Worm (Caenorhabditis elegans): Measurements from ENCODE around the gene famh-136.

famh-136 gene

DNA sequence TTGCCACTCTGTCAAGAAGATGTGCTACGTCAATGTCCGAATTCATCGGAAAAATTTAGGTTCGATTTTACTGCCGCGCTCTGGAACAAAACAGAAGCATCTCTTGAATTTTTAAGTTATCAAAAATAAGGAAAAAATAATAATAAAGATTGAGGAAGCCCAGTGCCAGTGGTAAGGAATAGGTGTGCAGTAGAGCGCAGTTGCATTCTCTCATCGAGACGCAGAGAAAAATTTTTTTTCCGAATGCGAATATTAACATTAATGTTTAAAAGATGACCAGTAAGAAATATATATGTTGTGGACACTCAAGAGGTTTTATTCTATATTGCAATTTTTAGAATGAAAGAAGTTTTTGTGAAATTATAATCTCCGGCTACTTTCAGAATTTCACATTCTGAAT, 39.8 kb upstream of the famh-136 start:
- TF ChIP-seq elt-1 (tag; optimal IDR thresholded peaks at IDR 0.05): no peak
- no peak for TF ChIP-seq nhr-237 (tag; optimal IDR thresholded peaks at IDR 0.05)
- peak; percentile 9 for TF ChIP-seq R02D3.7 (tag; optimal IDR thresholded peaks at IDR 0.05)
- no peak for TF ChIP-seq tbx-2 (tag; optimal IDR thresholded peaks at IDR 0.05)
- TF ChIP-seq nhr-11 (tag; optimal IDR thresholded peaks at IDR 0.05): no peak
- peak; percentile 24 for TF ChIP-seq hmg-11 (tag; optimal IDR thresholded peaks at IDR 0.05)
- TF ChIP-seq elt-2 (tag; optimal IDR thresholded peaks at IDR 0.05): no peak
- TF ChIP-seq lin-15B (tag; optimal IDR thresholded peaks at IDR 0.05): peak; percentile 79
- TF ChIP-seq elt-3 (tag; optimal IDR thresholded peaks at IDR 0.05): no peak
- no peak for TF ChIP-seq nhr-12 (tag; optimal IDR thresholded peaks at IDR 0.05)
- TF ChIP-seq nhr-43 (tag; optimal IDR thresholded peaks at IDR 0.05; ENCODE audit: poor library complexity, severe bottlenecking): peak; percentile 30
- no peak for TF ChIP-seq fkh-2 (tag; optimal IDR thresholded peaks at IDR 0.05)
- TF ChIP-seq mdl-1 (tag; optimal IDR thresholded peaks at IDR 0.05): no peak
- TF ChIP-seq mml-1 (tag; optimal IDR thresholded peaks at IDR 0.05): no peak
- TF ChIP-seq snpc-4 (tag; optimal IDR thresholded peaks at IDR 0.05): peak; percentile 44
- no peak for TF ChIP-seq nhr-25 (tag; optimal IDR thresholded peaks at IDR 0.05)
- peak; percentile 32 for TF ChIP-seq nfya-1 (tag; optimal IDR thresholded peaks at IDR 0.05; ENCODE audit: insufficient read depth)
- TF ChIP-seq nhr-23 (tag; optimal IDR thresholded peaks at IDR 0.05): peak; percentile 69
- TF ChIP-seq pha-4 (tag; optimal IDR thresholded peaks at IDR 0.05): peak; percentile 73
- TF ChIP-seq fos-1 (tag; optimal IDR thresholded peaks at IDR 0.05): no peak
- TF ChIP-seq sea-2 (GFP tag; optimal IDR thresholded peaks at IDR 0.05): no peak
- TF ChIP-seq nhr-77 (tag; optimal IDR thresholded peaks at IDR 0.05): no peak
- no peak for TF ChIP-seq unc-39 (tag; optimal IDR thresholded peaks at IDR 0.05)
- no peak for TF ChIP-seq aly-2 (tag; optimal IDR thresholded peaks at IDR 0.05)
- no peak for TF ChIP-seq lin-39 (tag; optimal IDR thresholded peaks at IDR 0.05)
- TF ChIP-seq skn-1 (tag; optimal IDR thresholded peaks at IDR 0.05): no peak

- TF ChIP-seq hmg-11 (tag; optimal IDR thresholded peaks at IDR 0.05) (no peak), nhr-12 (tag; optimal IDR thresholded peaks at IDR 0.05) (no peak), ceh-82 (tag; optimal IDR thresholded peaks at IDR 0.05) (no peak), lsy-12 (tag; optimal IDR thresholded peaks at IDR 0.05) (no peak), elt-1 (tag; optimal IDR thresholded peaks at IDR 0.05) (no peak), nhr-11 (tag; optimal IDR thresholded peaks at IDR 0.05) (no peak), pha-4 (tag; optimal IDR thresholded peaks at IDR 0.05) (no peak), ceh-9 (tag; optimal IDR thresholded peaks at IDR 0.05) (no peak), egl-5 (tag; optimal IDR thresholded peaks at IDR 0.05) (no peak), nhr-23 (tag; optimal IDR thresholded peaks at IDR 0.05) (no peak), ceh-28 (tag; optimal IDR thresholded peaks at IDR 0.05) (no peak), nhr-237 (tag; optimal IDR thresholded peaks at IDR 0.05) (no peak), ztf-4 (tag; optimal IDR thresholded peaks at IDR 0.05) (no peak), nhr-77 (tag; optimal IDR thresholded peaks at IDR 0.05) (no peak), ceh-16 (tag; optimal IDR thresholded peaks at IDR 0.05) (no peak), elt-2 (tag; optimal IDR thresholded peaks at IDR 0.05) (no peak), snpc-4 (tag; optimal IDR thresholded peaks at IDR 0.05) (no peak)
Observed at ce11 chrIII:8848372-8848771, 39.2 kb upstream of the famh-136 start, which contains the start of gene F44E2.7. Gene F44E2.7 (minus strand): TSS chrIII:8848472.

- TF ChIP-seq nhr-12 (tag; optimal IDR thresholded peaks at IDR 0.05): no peak
- TF ChIP-seq lin-39 (tag; optimal IDR thresholded peaks at IDR 0.05): no peak
- TF ChIP-seq nhr-76 (tag; optimal IDR thresholded peaks at IDR 0.05): no peak
- no peak for TF ChIP-seq fos-1 (tag; optimal IDR thresholded peaks at IDR 0.05)
- no peak for TF ChIP-seq fkh-10 (GFP tag; optimal IDR thresholded peaks at IDR 0.05)
- no peak for TF ChIP-seq aly-2 (tag; optimal IDR thresholded peaks at IDR 0.05)
- TF ChIP-seq sea-2 (GFP tag; optimal IDR thresholded peaks at IDR 0.05): no peak
- TF ChIP-seq lsy-12 (tag; optimal IDR thresholded peaks at IDR 0.05): no peak
- no peak for TF ChIP-seq tbx-2 (tag; optimal IDR thresholded peaks at IDR 0.05)
- no peak for TF ChIP-seq daf-12 (tag; optimal IDR thresholded peaks at IDR 0.05)
- no peak for TF ChIP-seq nhr-77 (tag; optimal IDR thresholded peaks at IDR 0.05)
- TF ChIP-seq nhr-237 (tag; optimal IDR thresholded peaks at IDR 0.05): no peak
- TF ChIP-seq hmg-11 (tag; optimal IDR thresholded peaks at IDR 0.05): no peak
- no peak for TF ChIP-seq fkh-2 (tag; optimal IDR thresholded peaks at IDR 0.05)
- TF ChIP-seq egl-27 (tag; optimal IDR thresholded peaks at IDR 0.05): no peak
- no peak for TF ChIP-seq elt-3 (tag; optimal IDR thresholded peaks at IDR 0.05)
- TF ChIP-seq jun-1 (tag; optimal IDR thresholded peaks at IDR 0.05): no peak
- TF ChIP-seq R02D3.7 (tag; optimal IDR thresholded peaks at IDR 0.05): no peak
Observed at ce11 chrIII:8849507-8849906, 38.0 kb upstream of the famh-136 start, which contains the start of gene F44E2.8. Gene F44E2.8 (minus strand): TSS chrIII:8849877.
